Worm (Caenorhabditis elegans): Measurements from ENCODE around the gene Y52E8A.3.

Gene Y52E8A.3

DNA sequence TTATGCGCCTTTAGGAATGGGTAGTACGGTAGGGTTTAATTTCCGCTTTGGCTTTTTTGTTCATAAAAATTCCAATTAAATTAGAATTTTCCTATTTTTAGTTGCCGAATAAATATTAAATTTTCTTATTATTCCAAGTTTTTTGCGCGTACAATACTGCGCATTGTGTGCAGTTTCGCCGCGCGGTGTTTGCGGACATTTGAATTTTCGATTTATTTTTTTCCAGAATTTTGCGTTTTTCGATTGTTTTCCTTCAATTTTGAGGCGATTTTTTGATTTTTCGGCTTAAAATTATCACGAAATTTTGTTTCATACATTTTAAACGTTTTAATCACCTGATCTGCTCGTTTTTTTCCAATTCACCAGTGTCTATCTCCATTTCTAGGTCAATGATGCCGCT, 16.1 kb upstream of the Y52E8A.3 start, which contains the start of gene H20J04.6:
Gene H20J04.6 (plus strand): TSS at position 386 of the 400 bp plus-strand sequence.
- TF ChIP-seq egl-27 (tag; optimal IDR thresholded peaks at IDR 0.05) (no peak), alr-1 (tag; optimal IDR thresholded peaks at IDR 0.05) (no peak), fos-1 (tag; optimal IDR thresholded peaks at IDR 0.05) (no peak), sem-4 (tag; optimal IDR thresholded peaks at IDR 0.05) (no peak), dmd-4 (tag; optimal IDR thresholded peaks at IDR 0.05) (no peak), unc-62 (GFP tag; optimal IDR thresholded peaks at IDR 0.05) (no peak), lin-11 (tag; optimal IDR thresholded peaks at IDR 0.05) (no peak), gmeb-1 (tag; optimal IDR thresholded peaks at IDR 0.05) (peak; percentile 20), nhr-11 (tag; optimal IDR thresholded peaks at IDR 0.05) (no peak), nhr-6 (tag; optimal IDR thresholded peaks at IDR 0.05) (no peak), nhr-21 (tag; optimal IDR thresholded peaks at IDR 0.05) (no peak), unc-55 (GFP tag; optimal IDR thresholded peaks at IDR 0.05) (peak; percentile 33), ztf-11 (tag; optimal IDR thresholded peaks at IDR 0.05) (no peak), R02D3.7 (tag; optimal IDR thresholded peaks at IDR 0.05) (peak; percentile 18), lsy-2 (tag; optimal IDR thresholded peaks at IDR 0.05) (peak in 1 of 2 experiments; percentile 27), nhr-23 (tag; optimal IDR thresholded peaks at IDR 0.05) (no peak), ztf-4 (tag; optimal IDR thresholded peaks at IDR 0.05) (no peak), unc-39 (tag; optimal IDR thresholded peaks at IDR 0.05) (no peak), crh-2 (tag; optimal IDR thresholded peaks at IDR 0.05) (no peak), nhr-25 (tag; optimal IDR thresholded peaks at IDR 0.05) (no peak), aly-2 (tag; optimal IDR thresholded peaks at IDR 0.05) (no peak), sma-9 (GFP tag; optimal IDR thresholded peaks at IDR 0.05) (no peak), sma-9 (tag; optimal IDR thresholded peaks at IDR 0.05) (no peak), ceh-16 (tag; optimal IDR thresholded peaks at IDR 0.05) (no peak), mbf-1 (tag; optimal IDR thresholded peaks at IDR 0.05) (no peak), nhr-237 (tag; optimal IDR thresholded peaks at IDR 0.05) (no peak), nhr-129 (tag; optimal IDR thresholded peaks at IDR 0.05) (no peak), nhr-10 (tag; optimal IDR thresholded peaks at IDR 0.05) (no peak), lin-13 (GFP tag; optimal IDR thresholded peaks at IDR 0.05) (no peak), nhr-12 (tag; optimal IDR thresholded peaks at IDR 0.05) (no peak), Y55F3AM.14 (GFP tag; optimal IDR thresholded peaks at IDR 0.05) (no peak), sma-3 (GFP tag; optimal IDR thresholded peaks at IDR 0.05) (peak; percentile 2), nhr-77 (tag; optimal IDR thresholded peaks at IDR 0.05) (no peak), ceh-82 (tag; optimal IDR thresholded peaks at IDR 0.05) (no peak), C34F6.9 (tag; optimal IDR thresholded peaks at IDR 0.05) (peak; percentile 31)

DNA sequence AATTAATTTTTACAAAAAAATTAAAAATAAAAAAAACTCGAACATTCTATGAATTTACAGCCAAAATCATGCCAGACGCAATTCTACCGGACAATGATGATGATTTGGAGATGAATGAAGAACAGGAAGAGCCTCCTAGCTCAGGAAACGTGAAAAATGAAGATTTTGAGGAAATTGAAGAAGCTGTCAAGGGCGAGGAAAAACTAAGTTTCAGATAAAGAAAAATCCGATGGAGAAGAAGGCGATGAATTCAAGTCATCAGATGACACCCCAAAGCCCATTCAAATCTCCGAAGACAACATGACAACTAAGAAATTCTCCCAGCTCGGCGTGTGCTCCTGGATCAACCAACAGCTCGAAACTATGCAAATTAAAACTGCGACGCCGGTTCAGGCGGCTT, 15.0 kb upstream of the Y52E8A.3 start, which contains the start of gene Y52E8A.1:
Gene Y52E8A.1 (plus strand): TSS at position 301 of the 400 bp plus-strand sequence.
- TF ChIP-seq aly-2 (tag; optimal IDR thresholded peaks at IDR 0.05): no peak

DNA sequence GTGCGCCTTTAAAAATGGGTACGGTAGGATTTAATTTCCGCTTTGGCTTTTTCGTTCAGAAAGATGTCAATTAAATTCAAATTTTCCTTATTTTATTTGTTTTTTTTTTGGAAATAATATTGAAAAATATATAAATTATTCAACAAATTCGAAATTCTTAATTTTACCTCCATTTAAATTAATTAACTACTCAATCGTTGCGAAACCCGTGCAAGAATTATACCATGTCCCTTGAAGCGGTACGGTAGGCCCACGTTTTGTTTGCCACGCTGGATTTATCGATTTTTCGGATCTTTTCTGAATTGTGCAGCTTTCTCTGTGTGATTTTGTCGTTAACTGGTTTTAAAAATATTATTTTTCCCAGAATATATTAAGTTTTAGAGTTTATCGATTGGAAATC, 13.7 kb upstream of the Y52E8A.3 start, which contains the start of gene Y52E8A.2:
Gene Y52E8A.2 (plus strand): TSS at position 382 of the 400 bp plus-strand sequence.
- TF ChIP-seq nhr-77 (tag; optimal IDR thresholded peaks at IDR 0.05): no peak
- no peak for TF ChIP-seq blmp-1 (tag; optimal IDR thresholded peaks at IDR 0.05; ENCODE audit: insufficient read depth)
- no peak for TF ChIP-seq R02D3.7 (tag; optimal IDR thresholded peaks at IDR 0.05)
- TF ChIP-seq skn-1 (tag; optimal IDR thresholded peaks at IDR 0.05): no peak
- no peak for TF ChIP-seq ztf-4 (tag; optimal IDR thresholded peaks at IDR 0.05)
- no peak for TF ChIP-seq ama-1 (optimal IDR thresholded peaks at IDR 0.05)
- no peak for TF ChIP-seq ceh-16 (tag; optimal IDR thresholded peaks at IDR 0.05)
- TF ChIP-seq nhr-12 (tag; optimal IDR thresholded peaks at IDR 0.05): no peak
- no peak for TF ChIP-seq alr-1 (tag; optimal IDR thresholded peaks at IDR 0.05)
- no peak for TF ChIP-seq nhr-237 (tag; optimal IDR thresholded peaks at IDR 0.05)
- no peak for TF ChIP-seq ceh-82 (tag; optimal IDR thresholded peaks at IDR 0.05)
- no peak for TF ChIP-seq lsy-2 (tag; optimal IDR thresholded peaks at IDR 0.05)

DNA sequence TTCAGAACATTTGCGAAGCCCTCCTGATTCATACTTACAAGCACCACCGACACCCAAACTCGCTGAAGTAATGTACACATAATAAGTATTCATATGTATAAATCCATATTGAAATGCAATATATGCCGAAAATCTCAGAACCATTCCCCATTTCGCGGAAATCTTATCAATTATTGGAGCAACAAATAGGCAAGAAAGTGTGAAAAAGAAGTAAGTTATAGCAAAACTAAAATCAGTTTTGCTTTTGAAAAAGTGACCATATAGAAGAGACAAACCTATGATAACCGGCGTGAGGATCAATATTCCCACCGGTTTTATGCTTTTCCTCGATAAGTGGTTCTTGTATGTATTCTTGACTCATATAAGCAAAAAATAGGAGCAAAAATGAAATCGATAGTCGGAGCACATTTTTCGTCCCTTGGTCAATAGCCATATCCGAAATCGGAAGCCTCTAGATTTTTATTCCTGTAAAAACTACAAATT, 12.8 kb upstream of the Y52E8A.3 start, which contains the start of gene Y52E8A.6:
Gene Y52E8A.6 (minus strand): TSS at position 433 of the 483 bp plus-strand sequence.
- TF ChIP-seq elt-3 (tag; optimal IDR thresholded peaks at IDR 0.05) (no peak), egl-27 (tag; optimal IDR thresholded peaks at IDR 0.05) (no peak), gmeb-1 (tag; optimal IDR thresholded peaks at IDR 0.05) (no peak), nhr-129 (tag; optimal IDR thresholded peaks at IDR 0.05) (no peak), ztf-1 (GFP tag; conservative IDR thresholded peaks at IDR 0.05) (no peak), sem-4 (tag; optimal IDR thresholded peaks at IDR 0.05) (no peak), sma-9 (GFP tag; optimal IDR thresholded peaks at IDR 0.05) (no peak), sma-9 (tag; optimal IDR thresholded peaks at IDR 0.05) (no peak), ztf-11 (tag; optimal IDR thresholded peaks at IDR 0.05) (no peak), ceh-82 (tag; optimal IDR thresholded peaks at IDR 0.05) (no peak), crh-2 (tag; optimal IDR thresholded peaks at IDR 0.05) (no peak), nhr-10 (tag; optimal IDR thresholded peaks at IDR 0.05) (no peak), blmp-1 (tag; optimal IDR thresholded peaks at IDR 0.05; ENCODE audit: insufficient read depth) (no peak), nhr-21 (tag; optimal IDR thresholded peaks at IDR 0.05) (no peak), mab-5 (tag; optimal IDR thresholded peaks at IDR 0.05) (no peak)
